Fruit fly (Drosophila melanogaster) whole organism, prepupa: ENCODE data around the gene Dscam3.

Source experiments
- Sox14 ChIP-seq: fragments of 200-800 bp; sonication (Bioruptor generic); optimal IDR thresholded peaks from 3 replicates; lab custom pipeline; 2016; ENCODE audit warnings: missing biosample characterization, missing genetic modification characterization
- dsx ChIP-seq: fragments of 200-800 bp; optimal IDR thresholded peaks from 3 replicates; lab custom pipeline; 2019; ENCODE audit warnings: missing biosample characterization, mild to moderate bottlenecking, missing genetic modification characterization, moderate library complexity; ENCODE audit not compliant: poor library complexity, severe bottlenecking
- fkh ChIP-seq: fragments of 200-800 bp; sonication (Bioruptor generic); optimal IDR thresholded peaks from 3 replicates; lab custom pipeline; 2017; ENCODE audit warnings: missing biosample characterization, mild to moderate bottlenecking, missing genetic modification characterization, moderate library complexity
- salr ChIP-seq, 2 experiments: fragments of 200-800 bp; sonication (Bioruptor generic); optimal IDR thresholded peaks; 3 replicates each; lab custom pipeline; 2016 to 2018; ENCODE audit warnings: missing biosample characterization in 2 of 2, missing genetic modification characterization in 2 of 2, mild to moderate bottlenecking in 1 of 2

dm6 chr3R:17539789-17540496 lies 34.5 kb upstream of the Dscam3 start, which contains the start of gene SF1:
- TF ChIP-seq Sox14 (GFP tag; lab: Kevin White, UChicago), result peak; percentile 40
- TF ChIP-seq dsx (GFP tag; lab: Kevin White, UChicago), result no peak
- TF ChIP-seq fkh (GFP tag; lab: Kevin White, UChicago), result no peak
- TF ChIP-seq salr (GFP tag; optimal IDR thresholded peaks at IDR 0.05; lab: Kevin White, UChicago), result no peak
